In the genomic region with DNA sequence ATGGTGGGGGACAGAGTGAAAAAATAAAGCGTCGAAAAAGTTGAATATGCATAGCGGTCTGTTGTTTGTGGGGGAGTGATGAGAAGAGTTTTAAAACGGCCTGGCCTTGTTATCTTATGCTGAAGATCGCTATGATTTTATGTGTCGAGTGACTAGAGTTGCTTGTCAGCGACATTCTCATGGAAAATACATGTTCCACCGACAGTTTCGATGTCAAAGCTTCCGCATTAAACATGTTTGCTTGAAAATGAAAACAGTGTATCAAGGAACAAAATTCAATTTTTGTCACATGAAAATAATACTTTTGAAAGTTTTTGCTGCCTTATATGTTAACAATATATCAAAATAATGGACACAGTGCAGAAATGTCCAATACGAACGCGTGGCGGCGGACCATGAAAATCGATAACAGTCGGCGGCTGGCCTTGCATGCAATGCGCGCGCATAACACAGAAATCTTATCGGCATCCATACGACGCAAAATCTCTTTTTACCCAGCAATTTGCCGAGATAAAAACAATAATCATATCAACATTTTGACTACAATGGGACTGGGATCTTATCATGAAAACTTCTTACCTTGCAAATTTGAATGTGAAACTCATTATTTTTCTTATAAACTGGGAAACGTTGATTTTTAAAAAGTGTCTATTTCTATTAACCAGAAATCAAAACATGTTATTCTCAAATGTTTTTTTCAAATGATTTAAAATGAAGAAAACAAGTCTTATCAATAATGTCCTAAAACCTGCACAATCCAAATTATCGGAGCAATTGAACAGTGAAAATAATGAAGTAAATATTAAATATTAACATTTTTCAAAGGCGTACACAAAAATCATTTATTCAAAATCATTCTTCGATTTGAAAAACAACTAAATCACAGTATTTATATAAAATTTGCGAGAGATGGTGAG, we compare ENCODE assay signal across 1 worm cellular context.
TF ChIP-seq lines count a peak whose summit lies in the region.

No protein-coding gene starts in this region.

TF ChIP-seq in whole organism, L4 larva, 104 proteins besides CTCF, POLR2A, EP300 and RAD21 (continued from another document):
- TF ChIP-seq tag-97 (GFP tag; IDR thresholded peaks at IDR 0.05; lab: Robert Waterston, UW) (no peak), T26A8.4 (GFP tag; IDR thresholded peaks at IDR 0.05; lab: Robert Waterston, UW) (peak; percentile 47; the same call in 1 of the 2 replicates), daf-16 (GFP tag; optimal IDR thresholded peaks at IDR 0.05; lab: Kevin White, UChicago) (no peak), daf-16 (tag; optimal IDR thresholded peaks at IDR 0.05; lab: Kevin White, UChicago) (peak; percentile 87), zfp-3 (GFP tag; conservative IDR thresholded peaks at IDR 0.05; lab: Robert Waterston, UW) (peak; percentile 89; the same call in 1 of the 2 replicates), skn-1 (tag; optimal IDR thresholded peaks at IDR 0.05; lab: Kevin White, UChicago) (no peak), lin-38 (GFP tag; IDR thresholded peaks at IDR 0.05; lab: Robert Waterston, UW) (peak; percentile 36; the same call in 1 of the 2 replicates), unc-62 (GFP tag; optimal IDR thresholded peaks at IDR 0.05 in 1 of 2; lab: Kevin White, UChicago) (peak in 1 of 2 experiments; percentile 54), unc-62 (tag; optimal IDR thresholded peaks at IDR 0.05; lab: Kevin White, UChicago) (no peak), lsy-2 (tag; optimal IDR thresholded peaks at IDR 0.05; lab: Kevin White, UChicago) (peak in 1 of 2 experiments; percentile 19), hlh-11 (tag; optimal IDR thresholded peaks at IDR 0.05; lab: Kevin White, UChicago) (peak; percentile 15), aha-1 (tag; lab: Kevin White, UChicago) (peak; percentile 87), dmd-6 (GFP tag; IDR thresholded peaks at IDR 0.05; lab: Robert Waterston, UW) (peak; percentile 22; the same call in 1 of the 2 replicates), Y48G9A.11 (GFP tag; IDR thresholded peaks at IDR 0.05; lab: Robert Waterston, UW) (no peak), daf-12 (tag; optimal IDR thresholded peaks at IDR 0.05; lab: Kevin White, UChicago) (no peak), ceh-62 (tag; optimal IDR thresholded peaks at IDR 0.05; lab: Kevin White, UChicago) (no peak), T20F7.1 (GFP tag; optimal IDR thresholded peaks at IDR 0.05; lab: Kevin White, UChicago) (peak; percentile 2), dpl-1 (GFP tag; optimal IDR thresholded peaks at IDR 0.05; lab: Kevin White, UChicago) (no peak), ceh-20 (GFP tag; IDR thresholded peaks at IDR 0.05; lab: Robert Waterston, UW) (0 out of 2 replicates have a peak, but pooled peaks have one; percentile 27), php-3 (GFP tag; IDR thresholded peaks at IDR 0.05; lab: Robert Waterston, UW) (no peak), egl-27 (tag; optimal IDR thresholded peaks at IDR 0.05; lab: Kevin White, UChicago) (no peak)
